Worm (Caenorhabditis elegans): ENCODE results near the gene slt-1.

slt-1 gene

ce11 chrX:14649224-14649623 is 24.9 kb upstream of the slt-1 start:
- TF ChIP-seq lin-14 (GFP tag; optimal IDR thresholded peaks at IDR 0.05) = peak; percentile 69
- TF ChIP-seq nhr-77 (tag; optimal IDR thresholded peaks at IDR 0.05) = no peak
- peak; percentile 36 for TF ChIP-seq dsc-1 (tag; optimal IDR thresholded peaks at IDR 0.05)
- no peak for TF ChIP-seq rnt-1 (tag; optimal IDR thresholded peaks at IDR 0.05)
- TF ChIP-seq tlp-1 (tag; optimal IDR thresholded peaks at IDR 0.05) = no peak
- TF ChIP-seq ces-1 (GFP tag; optimal IDR thresholded peaks at IDR 0.05) = peak; percentile 46
- no peak for TF ChIP-seq C04F5.9 (tag; optimal IDR thresholded peaks at IDR 0.05)
- TF ChIP-seq lin-13 (GFP tag; optimal IDR thresholded peaks at IDR 0.05) = no peak
- no peak for TF ChIP-seq Y116A8C.19 (tag; optimal IDR thresholded peaks at IDR 0.05; ENCODE audit: borderline replicate concordance)
- TF ChIP-seq ceh-8 (GFP tag; optimal IDR thresholded peaks at IDR 0.05) = peak; percentile 74
- no peak for TF ChIP-seq ceh-90 (tag; optimal IDR thresholded peaks at IDR 0.05)

ce11 chrX:14652058-14652457 is 22.1 kb upstream of the slt-1 start:
- TF ChIP-seq C16A3.4 (tag; optimal IDR thresholded peaks at IDR 0.05) = no peak
- no peak for TF ChIP-seq nhr-76 (tag; optimal IDR thresholded peaks at IDR 0.05)
- no peak for TF ChIP-seq nhr-11 (tag; optimal IDR thresholded peaks at IDR 0.05)
- no peak for TF ChIP-seq rnt-1 (tag; optimal IDR thresholded peaks at IDR 0.05)
- TF ChIP-seq fos-1 (tag; optimal IDR thresholded peaks at IDR 0.05) = no peak
- no peak for TF ChIP-seq snu-23 (GFP tag; optimal IDR thresholded peaks at IDR 0.05)
- TF ChIP-seq sptf-1 (tag; optimal IDR thresholded peaks at IDR 0.05) = no peak
- no peak for TF ChIP-seq nhr-20 (tag; optimal IDR thresholded peaks at IDR 0.05)
- TF ChIP-seq ets-5 (GFP tag; IDR thresholded peaks at IDR 0.05) = no peak

ce11 chrX:14653486-14653885 is 20.6 kb upstream of the slt-1 start:
- TF ChIP-seq snu-23 (GFP tag; optimal IDR thresholded peaks at IDR 0.05) (peak; percentile 28), ztf-11 (tag; optimal IDR thresholded peaks at IDR 0.05) (no peak), ets-5 (GFP tag; IDR thresholded peaks at IDR 0.05) (no peak), nhr-71 (tag; optimal IDR thresholded peaks at IDR 0.05) (peak; percentile 52), ceh-82 (tag; optimal IDR thresholded peaks at IDR 0.05) (no peak), zag-1 (tag; optimal IDR thresholded peaks at IDR 0.05) (no peak), unc-86 (tag; optimal IDR thresholded peaks at IDR 0.05) (no peak), mdl-1 (tag; optimal IDR thresholded peaks at IDR 0.05) (peak in 1 of 2 experiments; percentile 2), rnt-1 (tag; optimal IDR thresholded peaks at IDR 0.05) (peak; percentile 68), lin-14 (GFP tag; optimal IDR thresholded peaks at IDR 0.05) (peak; percentile 75), nhr-19 (GFP tag; conservative IDR thresholded peaks at IDR 0.05) (peak; percentile 18; the same call in 1 of the 2 replicates)

DNA sequence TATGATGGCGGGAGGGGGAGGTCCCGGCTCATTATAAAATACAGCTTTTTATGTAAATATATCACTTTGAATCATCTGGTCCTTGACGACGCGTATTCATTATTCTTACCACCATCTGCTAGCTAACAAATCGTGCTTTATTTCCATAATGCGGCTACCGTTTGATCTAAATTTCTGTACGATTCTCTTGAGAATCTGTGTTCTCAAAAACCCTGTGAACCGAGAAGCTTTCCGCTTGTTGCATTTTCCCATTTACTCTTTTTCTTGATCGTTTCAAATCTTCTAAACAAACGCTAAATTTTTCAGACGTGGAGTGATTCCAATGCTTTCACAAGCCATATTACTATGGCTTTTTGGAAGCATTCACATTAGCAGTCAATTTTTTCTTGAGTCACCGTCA is 19.5 kb upstream of the slt-1 start, which contains the start of gene syg-2:
syg-2 (plus strand) TSS at position 301 of the 400 bp plus-strand sequence.
- TF ChIP-seq Y116A8C.19 (tag; optimal IDR thresholded peaks at IDR 0.05; ENCODE audit: borderline replicate concordance) (no peak), nhr-84 (tag; optimal IDR thresholded peaks at IDR 0.05) (no peak)

DNA sequence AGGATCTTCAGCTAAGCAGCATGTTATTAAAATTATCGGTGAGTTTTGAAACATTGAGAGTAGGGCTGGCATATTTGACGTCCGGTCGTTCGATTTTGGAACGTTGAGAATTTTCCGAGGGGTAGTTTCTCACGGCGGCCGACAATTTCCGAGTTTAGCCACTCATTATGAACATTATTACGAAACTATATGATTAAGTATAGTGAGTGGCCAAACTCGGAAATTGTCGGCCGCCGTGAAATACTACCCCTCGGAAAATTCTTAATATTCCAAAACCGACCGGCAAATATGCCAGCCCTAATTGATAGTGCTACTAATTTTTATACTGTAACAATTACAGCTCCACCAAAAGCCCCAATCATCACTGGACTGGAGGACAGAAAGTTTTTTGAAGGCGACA is 16.7 kb upstream of the slt-1 start:
- TF ChIP-seq unc-86 (tag; optimal IDR thresholded peaks at IDR 0.05) (no peak), isw-1 (GFP tag; IDR thresholded peaks at IDR 0.05) (no peak), nhr-71 (tag; optimal IDR thresholded peaks at IDR 0.05) (no peak), zip-4 (GFP tag; optimal IDR thresholded peaks at IDR 0.05) (no peak), snpc-4 (tag; optimal IDR thresholded peaks at IDR 0.05) (no peak), ztf-4 (tag; optimal IDR thresholded peaks at IDR 0.05) (no peak), hpl-2 (GFP tag; optimal IDR thresholded peaks at IDR 0.05) (no peak), ama-1 (optimal IDR thresholded peaks at IDR 0.05) (no peak), ceh-82 (tag; optimal IDR thresholded peaks at IDR 0.05) (no peak)

- TF ChIP-seq mab-9 (GFP tag; IDR thresholded peaks at IDR 0.05) = no peak
- peak; percentile 66 for TF ChIP-seq rnt-1 (tag; optimal IDR thresholded peaks at IDR 0.05)
- TF ChIP-seq ztf-11 (tag; optimal IDR thresholded peaks at IDR 0.05) = no peak
- no peak for TF ChIP-seq lin-15B (tag; optimal IDR thresholded peaks at IDR 0.05)
Observed at ce11 chrX:14659454-14659853, 14.7 kb upstream of the slt-1 start.

Data from whole organism, L1 larva.